Worm (Caenorhabditis elegans): ENCODE data around the gene C39B10.1.

ce11 chrX:10503393-10503792, 40.0 kb upstream of the C39B10.1 start:
- no peak for TF ChIP-seq tbp1 (GFP tag; optimal IDR thresholded peaks at IDR 0.05)
- no peak for TF ChIP-seq dpl-1 (GFP tag; optimal IDR thresholded peaks at IDR 0.05)
- TF ChIP-seq F23B12.7 (tag; optimal IDR thresholded peaks at IDR 0.05; ENCODE audit: insufficient read depth), result no peak
- TF ChIP-seq F10E7.11 (tag; optimal IDR thresholded peaks at IDR 0.05), result no peak
- no peak for TF ChIP-seq snpc-4 (GFP tag; optimal IDR thresholded peaks at IDR 0.05)
- no peak for TF ChIP-seq snpc-4 (tag; optimal IDR thresholded peaks at IDR 0.05)
- TF ChIP-seq mxl-1 (tag; optimal IDR thresholded peaks at IDR 0.05), result no peak
- no peak for TF ChIP-seq sea-2 (GFP tag; IDR thresholded peaks at IDR 0.05)

Measured in whole organism, young adult.